Fruit fly (Drosophila melanogaster) S2 (cell line): ENCODE measurements around the gene Gorab.

ENCODE experiments used
- CG8478 ChIP-seq: fragments of >200 bp; optimal IDR thresholded peaks from 2 replicates; lab custom pipeline; 2018
- CTCF ChIP-seq, 2 experiments: fragments of >200 bp; optimal IDR thresholded peaks; 2 replicates each; lab custom pipeline; 2018

- TF ChIP-seq CG8478 (lab: Kevin White, UChicago) (no peak), CTCF (optimal IDR thresholded peaks at IDR 0.05; lab: Kevin White, UChicago) (no peak)
Measured at dm6 chr3L:17447881-17448280, 19.2 kb upstream of the Gorab start.
